Comparison of ENCODE assay signal across 5 worm cellular contexts in the genomic region with DNA sequence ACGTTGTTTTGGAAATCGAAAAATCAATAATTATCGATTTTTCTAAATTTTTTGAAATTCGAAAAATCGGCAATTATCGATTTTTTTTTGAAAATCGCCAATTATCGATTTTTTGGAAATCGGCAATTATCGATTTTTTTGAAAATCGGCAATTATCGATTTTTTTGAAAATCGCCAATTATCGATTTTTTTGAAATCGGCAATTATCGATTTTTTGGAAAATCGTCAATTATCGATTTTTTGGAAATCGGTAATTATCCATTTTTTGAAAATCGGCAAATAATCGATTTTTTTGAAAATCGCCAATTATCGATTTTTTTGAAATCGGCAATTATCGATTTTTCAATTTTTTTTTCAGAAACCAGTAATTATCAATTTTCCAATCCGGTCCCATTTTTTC.
TF ChIP-seq lines count a peak whose summit lies in the region.

No protein-coding gene starts in this region.

TF ChIP-seq in whole organism, L3 larva, 47 proteins besides CTCF, POLR2A, EP300 and RAD21:
- TF ChIP-seq nhr-43 (tag; optimal IDR thresholded peaks at IDR 0.05; lab: Kevin White, UChicago; ENCODE audit: poor library complexity, severe bottlenecking) (no peak), ceh-28 (tag; optimal IDR thresholded peaks at IDR 0.05; lab: Kevin White, UChicago) (peak; percentile 100)

TF ChIP-seq in whole organism, L4 larva, 104 proteins besides CTCF, POLR2A, EP300 and RAD21:
- no peak for TF ChIP-seq ceh-62 (tag; optimal IDR thresholded peaks at IDR 0.05; lab: Kevin White, UChicago)
- peak; percentile 99 for TF ChIP-seq ceh-28 (tag; optimal IDR thresholded peaks at IDR 0.05; lab: Kevin White, UChicago)

TF ChIP-seq in whole organism, late embryonic, 69 proteins besides CTCF, POLR2A, EP300 and RAD21:
- TF ChIP-seq ceh-45 (GFP tag; IDR thresholded peaks at IDR 0.05; lab: Robert Waterston, UW) (no peak), ceh-48 (tag; optimal IDR thresholded peaks at IDR 0.05; lab: Kevin White, UChicago) (peak; percentile 91)

TF ChIP-seq in whole organism, midembryonic, 9 proteins besides CTCF, POLR2A, EP300 and RAD21:
- TF ChIP-seq T22C8.4 (GFP tag; IDR thresholded peaks at IDR 0.05; lab: Robert Waterston, UW), result peak; percentile 99
- no peak for TF ChIP-seq flt-1 (GFP tag; IDR thresholded peaks at IDR 0.05; lab: Robert Waterston, UW)
TF ChIP-seq in whole organism, midembryonic: peak in this region for 1.

TF ChIP-seq in whole organism, mixed stage, embryonic, 35 proteins besides CTCF, POLR2A, EP300 and RAD21:
- no peak for TF ChIP-seq tbx-8 (GFP tag; optimal IDR thresholded peaks at IDR 0.05; lab: Kevin White, UChicago)
- no peak for TF ChIP-seq mls-2 (tag; optimal IDR thresholded peaks at IDR 0.05; lab: Kevin White, UChicago)
- TF ChIP-seq lin-13 (tag; optimal IDR thresholded peaks at IDR 0.05; lab: Kevin White, UChicago), result no peak
- peak; percentile 14 for TF ChIP-seq ceh-39 (tag; optimal IDR thresholded peaks at IDR 0.05; lab: Kevin White, UChicago)
- TF ChIP-seq nhr-2 (tag; optimal IDR thresholded peaks at IDR 0.05; lab: Kevin White, UChicago), result no peak
- TF ChIP-seq ceh-43 (GFP tag; optimal IDR thresholded peaks at IDR 0.05; lab: Kevin White, UChicago), result peak; percentile 90
- no peak for TF ChIP-seq ces-1 (GFP tag; optimal IDR thresholded peaks at IDR 0.05; lab: Kevin White, UChicago)
TF ChIP-seq in whole organism, mixed stage, embryonic: peak in this region for 2.
